Fruit fly (Drosophila melanogaster) whole organism, embryonic: ENCODE results near the gene CG5290.
A peak's percentile ranks its signal among the peaks of the same experiment; 100 is the strongest.

Experiments
- Asciz ChIP-seq: fragments of 200-800 bp; sonication (Bioruptor generic); optimal IDR thresholded peaks from 2 replicates; lab custom pipeline; 2017; ENCODE audit warnings: missing biosample characterization, mild to moderate bottlenecking, missing genetic modification characterization, missing genetic modification reagents
- CG1024 ChIP-seq: fragments of 200-800 bp; sonication (Bioruptor generic); IDR thresholded peaks from 2 replicates; pipeline ENCODE4 v1.3.6; 2022; ENCODE audit warnings: missing biosample characterization, missing genetic modification characterization
- CG10979 ChIP-seq: fragments of 200-800 bp; sonication (Bioruptor generic); optimal IDR thresholded peaks from 2 replicates; lab custom pipeline; 2018; ENCODE audit warnings: missing biosample characterization, mild to moderate bottlenecking, missing genetic modification characterization, moderate library complexity
- CG14441 ChIP-seq: fragments of 200-800 bp; sonication (Bioruptor generic); IDR thresholded peaks from 2 replicates; pipeline ENCODE4 v1.3.6; 2022; ENCODE audit warnings: missing biosample characterization, missing genetic modification characterization
- CG18619 ChIP-seq: fragments of 200-800 bp; sonication (Bioruptor generic); optimal IDR thresholded peaks from 3 replicates; lab custom pipeline; 2017; ENCODE audit warnings: missing biosample characterization, mild to moderate bottlenecking, missing genetic modification characterization
- CG4282 ChIP-seq: fragments of 200-800 bp; sonication (Bioruptor generic); optimal IDR thresholded peaks from 2 replicates; lab custom pipeline; 2016; ENCODE audit warnings: missing biosample characterization, missing genetic modification characterization
- CG4730 ChIP-seq: fragments of 200-800 bp; sonication (Bioruptor generic); IDR thresholded peaks from 2 replicates; pipeline ENCODE4 v1.3.6; 2022; ENCODE audit warnings: missing biosample characterization, missing genetic modification characterization
- CG7745 ChIP-seq: fragments of 200-800 bp; sonication (Bioruptor generic); optimal IDR thresholded peaks from 2 replicates; lab custom pipeline; 2018; ENCODE audit warnings: missing biosample characterization, mild to moderate bottlenecking, missing genetic modification characterization, moderate library complexity
- CG8290 ChIP-seq, 3 experiments: fragments of 200-800 bp; sonication (Bioruptor generic); optimal IDR thresholded peaks; 2 replicates each; lab custom pipeline; 2016 to 2019; ENCODE audit warnings: missing biosample characterization in 3 of 3, missing genetic modification characterization in 3 of 3, mild to moderate bottlenecking in 2 of 3, moderate library complexity in 1 of 3
- CG8388 ChIP-seq: fragments of 200-800 bp; sonication (Bioruptor generic); optimal IDR thresholded peaks from 2 replicates; lab custom pipeline; 2019; ENCODE audit warnings: missing biosample characterization, mild to moderate bottlenecking, missing genetic modification characterization, moderate library complexity
- CG9437 ChIP-seq: fragments of 200-800 bp; sonication (Bioruptor generic); optimal IDR thresholded peaks from 2 replicates; lab custom pipeline; 2018; ENCODE audit warnings: missing biosample characterization, mild to moderate bottlenecking, missing genetic modification characterization
- CG9727 ChIP-seq: fragments of 200-800 bp; sonication (Bioruptor generic); optimal IDR thresholded peaks from 3 replicates; lab custom pipeline; 2017; ENCODE audit warnings: missing biosample characterization, mild to moderate bottlenecking, missing genetic modification characterization
- CG9932 ChIP-seq: fragments of 200-800 bp; sonication (Bioruptor generic); IDR thresholded peaks from 2 replicates; pipeline ENCODE4 v1.3.6; 2022; ENCODE audit warnings: missing biosample characterization, missing genetic modification characterization
- CoRest ChIP-seq: fragments of 200-800 bp; sonication (Bioruptor generic); optimal IDR thresholded peaks from 3 replicates; lab custom pipeline; 2018; ENCODE audit warnings: missing biosample characterization, mild to moderate bottlenecking, missing genetic modification characterization, moderate library complexity
- Dll ChIP-seq: fragments of 200-800 bp; sonication (Bioruptor generic); IDR thresholded peaks from 4 replicates; pipeline ENCODE4 v1.3.6; 2022; ENCODE audit warnings: missing biosample characterization, missing genetic modification characterization; ENCODE audit not compliant: partially characterized antibody
- Drgx ChIP-seq: fragments of 200-800 bp; sonication (Bioruptor generic); IDR thresholded peaks from 2 replicates; pipeline ENCODE4 v1.3.6; 2022; ENCODE audit warnings: missing biosample characterization, missing genetic modification characterization
- Fer1 ChIP-seq: fragments of 200-800 bp; sonication (Bioruptor generic); optimal IDR thresholded peaks from 2 replicates; lab custom pipeline; 2017; ENCODE audit warnings: missing biosample characterization, mild to moderate bottlenecking, missing genetic modification characterization
- GATAe ChIP-seq: fragments of 200-800 bp; sonication (Bioruptor generic); conservative IDR thresholded peaks from 2 replicates; pipeline ENCODE4 v1.3.6; 2022; ENCODE audit warnings: missing biosample characterization, missing genetic modification characterization
- H15 ChIP-seq: fragments of 200-800 bp; sonication (Bioruptor generic); IDR thresholded peaks from 3 replicates; pipeline ENCODE4 v1.3.6; 2022; ENCODE audit warnings: missing biosample characterization, missing genetic modification characterization
- HLH3B ChIP-seq: fragments of 200-800 bp; sonication (Bioruptor generic); IDR thresholded peaks from 2 replicates; pipeline ENCODE4 v1.3.6; 2022; ENCODE audit warnings: missing biosample characterization, missing genetic modification characterization
- MTF-1 ChIP-seq: fragments of 200-800 bp; sonication (Bioruptor generic); optimal IDR thresholded peaks from 2 replicates; lab custom pipeline; 2018; ENCODE audit warnings: missing biosample characterization, mild to moderate bottlenecking, missing genetic modification characterization, borderline replicate concordance
- Pdp1 ChIP-seq, 2 experiments: fragments of 200-800 bp; sonication (Bioruptor generic); optimal IDR thresholded peaks; 3 replicates each; lab custom pipeline; 2016; ENCODE audit warnings: missing biosample characterization in 2 of 2, missing genetic modification characterization in 2 of 2, mild to moderate bottlenecking in 1 of 2, moderate library complexity in 1 of 2
- Six4 ChIP-seq: fragments of 200-800 bp; sonication (Bioruptor generic); optimal IDR thresholded peaks from 2 replicates; lab custom pipeline; 2016; ENCODE audit warnings: missing biosample characterization, missing genetic modification characterization
- Ssrp ChIP-seq: fragments of 200-800 bp; sonication (Bioruptor generic); optimal IDR thresholded peaks from 2 replicates; lab custom pipeline; 2018; ENCODE audit warnings: missing biosample characterization, mild to moderate bottlenecking, missing genetic modification characterization, moderate library complexity
- Stat92E ChIP-seq, 3 experiments: fragments of >200 bp in 2 of 3; fragments of 200-800 bp in 1 of 3; sonication (Bioruptor generic) in 1 of 3; optimal IDR thresholded peaks; 2 replicates each; lab custom pipeline; 2017 to 2019; ENCODE audit warnings: missing biosample characterization in 3 of 3, missing genetic modification characterization in 3 of 3, mild to moderate bottlenecking in 1 of 3, moderate library complexity in 1 of 3
- Usf ChIP-seq: fragments of 200-800 bp; sonication (Bioruptor generic); optimal IDR thresholded peaks from 2 replicates; lab custom pipeline; 2017; ENCODE audit warnings: missing genotype, missing biosample characterization, missing genetic modification characterization
- Vsx1 ChIP-seq: fragments of 200-800 bp; sonication (Bioruptor generic); optimal IDR thresholded peaks from 2 replicates; lab custom pipeline; 2017; ENCODE audit warnings: missing biosample characterization, mild to moderate bottlenecking, missing genetic modification characterization, missing genetic modification reagents
- amos ChIP-seq: fragments of 200-800 bp; sonication (Bioruptor generic); IDR thresholded peaks from 2 replicates; pipeline ENCODE4 v1.3.6; 2022; ENCODE audit warnings: missing biosample characterization, missing genetic modification characterization; ENCODE audit not compliant: partially characterized antibody
- bowl ChIP-seq: fragments of 200-800 bp; sonication (Bioruptor generic); IDR thresholded peaks from 2 replicates; pipeline ENCODE4 v1.3.6; 2022; ENCODE audit warnings: missing biosample characterization, missing genetic modification characterization
- chif ChIP-seq, 2 experiments: fragments of 200-800 bp; sonication (Bioruptor generic); optimal IDR thresholded peaks; 3 replicates each; lab custom pipeline; 2016; ENCODE audit warnings: missing biosample characterization in 2 of 2, missing genetic modification characterization in 2 of 2
- crc ChIP-seq: fragments of 200-800 bp; sonication (Bioruptor generic); optimal IDR thresholded peaks from 2 replicates; lab custom pipeline; 2016; ENCODE audit warnings: missing biosample characterization, missing genetic modification characterization
- crol ChIP-seq: fragments of 200-800 bp; sonication (Bioruptor generic); IDR thresholded peaks from 2 replicates; pipeline ENCODE4 v1.3.6; 2022; ENCODE audit warnings: missing biosample characterization, missing genetic modification characterization
- grn ChIP-seq: fragments of 200-800 bp; sonication (Bioruptor generic); optimal IDR thresholded peaks from 3 replicates; lab custom pipeline; 2017; ENCODE audit warnings: missing biosample characterization, missing genetic modification characterization
- klu ChIP-seq: fragments of 200-800 bp; sonication (Bioruptor generic); IDR thresholded peaks from 2 replicates; pipeline ENCODE4 v1.3.6; 2022; ENCODE audit warnings: missing biosample characterization, missing genetic modification characterization
- lab ChIP-seq: fragments of 200-800 bp; sonication (Bioruptor generic); optimal IDR thresholded peaks from 3 replicates; lab custom pipeline; 2017; ENCODE audit warnings: missing biosample characterization, missing genetic modification characterization, mild to moderate bottlenecking, moderate library complexity, missing genetic modification reagents
- lmd ChIP-seq: fragments of 200-800 bp; sonication (Bioruptor generic); IDR thresholded peaks from 2 replicates; pipeline ENCODE4 v1.3.6; 2022; ENCODE audit warnings: missing biosample characterization, missing genetic modification characterization
- nmo ChIP-seq: fragments of 200-800 bp; sonication (Bioruptor generic); optimal IDR thresholded peaks from 2 replicates; lab custom pipeline; 2018; ENCODE audit warnings: missing biosample characterization, mild to moderate bottlenecking, missing genetic modification characterization, moderate library complexity
- nom ChIP-seq: fragments of 200-800 bp; sonication (Bioruptor generic); optimal IDR thresholded peaks from 2 replicates; lab custom pipeline; 2017; ENCODE audit warnings: missing biosample characterization, missing genetic modification characterization, mild to moderate bottlenecking, moderate library complexity, missing genetic modification reagents
- oc ChIP-seq: fragments of 200-800 bp; sonication (Bioruptor generic); optimal IDR thresholded peaks from 2 replicates; lab custom pipeline; 2018; ENCODE audit warnings: missing biosample characterization, mild to moderate bottlenecking, missing genetic modification characterization, moderate library complexity
- pita ChIP-seq: fragments of 200-800 bp; sonication (Bioruptor generic); optimal IDR thresholded peaks from 2 replicates; lab custom pipeline; 2017; ENCODE audit warnings: missing biosample characterization, mild to moderate bottlenecking, missing genetic modification characterization
- pzg ChIP-seq: fragments of 200-800 bp; sonication (Bioruptor generic); optimal IDR thresholded peaks from 3 replicates; lab custom pipeline; 2018; ENCODE audit warnings: missing biosample characterization, mild to moderate bottlenecking, missing genetic modification characterization, moderate library complexity
- so ChIP-seq: fragments of 200-800 bp; sonication (Bioruptor generic); IDR thresholded peaks from 3 replicates; pipeline ENCODE4 v1.3.6; 2022; ENCODE audit warnings: missing biosample characterization, missing genetic modification characterization
- tin ChIP-seq: fragments of 200-800 bp; sonication (Bioruptor generic); optimal IDR thresholded peaks from 3 replicates; lab custom pipeline; 2016; ENCODE audit warnings: missing biosample characterization, missing genetic modification characterization
- tll ChIP-seq, 2 experiments: fragments of 200-800 bp in 1 of 2; fragments of >200 bp in 1 of 2; sonication (Bioruptor generic) in 1 of 2; optimal IDR thresholded peaks; 2 replicates each; lab custom pipeline; 2017 to 2019; ENCODE audit warnings: missing biosample characterization in 2 of 2, missing genetic modification characterization in 2 of 2, mild to moderate bottlenecking in 1 of 2, moderate library complexity in 1 of 2
- tna ChIP-seq: fragments of 200-800 bp; sonication (Bioruptor generic); IDR thresholded peaks from 2 replicates; pipeline ENCODE4 v1.3.6; 2022; ENCODE audit warnings: missing biosample characterization, missing genetic modification characterization; ENCODE audit not compliant: partially characterized antibody
- twi ChIP-seq: fragments of 200-800 bp; optimal IDR thresholded peaks from 2 replicates; lab custom pipeline; 2019; ENCODE audit warnings: missing biosample characterization, mild to moderate bottlenecking, missing genetic modification characterization, moderate library complexity
- wek ChIP-seq: fragments of 200-800 bp; sonication (Bioruptor generic); optimal IDR thresholded peaks from 3 replicates; lab custom pipeline; 2018; ENCODE audit warnings: missing biosample characterization, mild to moderate bottlenecking, missing genetic modification characterization, moderate library complexity

The CG5290 gene

dm6 chr3L:17907609-17908160 is 4.7 kb downstream of the CG5290 start, which contains the start of the genes Prestin and Wdr92 (continued):
- TF ChIP-seq amos = peak; percentile 83; the same call in 1 of the 2 replicates
- TF ChIP-seq bowl (GFP tag; lab: Robert Waterston, UW) = peak; percentile 26; the same call in 1 of the 2 replicates
- peak; percentile 32 for TF ChIP-seq Asciz (GFP tag; lab: Kevin White, UChicago)
- peak in 1 of 3 experiments; percentile 37 for TF ChIP-seq Stat92E (GFP tag; optimal IDR thresholded peaks at IDR 0.05; lab: Kevin White, UChicago)
- no peak; the same call in 2 of the 3 replicates for TF ChIP-seq so (GFP tag; lab: Robert Waterston, UW)
- no peak for TF ChIP-seq CG4730
- no peak for TF ChIP-seq oc (tag; lab: Kevin White, UChicago)
- TF ChIP-seq CoRest (tag; lab: Kevin White, UChicago) = peak; percentile 28
- TF ChIP-seq CG18619 (GFP tag; lab: Kevin White, UChicago) = peak; percentile 8
- no peak for TF ChIP-seq Six4 (GFP tag; lab: Kevin White, UChicago)
- no peak for TF ChIP-seq tll (GFP tag; optimal IDR thresholded peaks at IDR 0.05; lab: Kevin White, UChicago)
- TF ChIP-seq pzg (GFP tag; lab: Kevin White, UChicago) = peak; percentile 75
- TF ChIP-seq Fer1 (GFP tag; lab: Kevin White, UChicago) = peak; percentile 72
- no peak for TF ChIP-seq H15
- TF ChIP-seq twi (tag; lab: Kevin White, UChicago) = no peak
- no peak for TF ChIP-seq CG8388 (GFP tag; lab: Kevin White, UChicago)

- no peak for TF ChIP-seq lmd (GFP tag; lab: Robert Waterston, UW)
- no peak for TF ChIP-seq Dll (GFP tag; lab: Robert Waterston, UW)
- TF ChIP-seq crc = no peak
- peak; percentile 33 for TF ChIP-seq nom
- TF ChIP-seq CG4282 = no peak
- no peak for TF ChIP-seq CG9437 (GFP tag; lab: Kevin White, UChicago)
- TF ChIP-seq so (GFP tag; lab: Robert Waterston, UW) = no peak
- TF ChIP-seq HLH3B (GFP tag; lab: Robert Waterston, UW) = no peak
- no peak for TF ChIP-seq Vsx1 (GFP tag; lab: Kevin White, UChicago)
- TF ChIP-seq chif (GFP tag; optimal IDR thresholded peaks at IDR 0.05; lab: Kevin White, UChicago) = no peak
- TF ChIP-seq crol (GFP tag; lab: Robert Waterston, UW) = peak; percentile 36; the same call in 1 of the 2 replicates
- TF ChIP-seq Drgx (GFP tag; lab: Robert Waterston, UW) = peak; percentile 15; the same call in 1 of the 2 replicates
- TF ChIP-seq CG9727 = no peak
- peak; percentile 38; the same call in 1 of the 2 replicates for TF ChIP-seq CG14441 (GFP tag; lab: Robert Waterston, UW)
- no peak for TF ChIP-seq pita (GFP tag; lab: Kevin White, UChicago)
- no peak for TF ChIP-seq klu (GFP tag; lab: Robert Waterston, UW)
- no peak for TF ChIP-seq CG1024
- TF ChIP-seq CG7745 (tag; lab: Kevin White, UChicago) = no peak
- no peak for TF ChIP-seq tna
- TF ChIP-seq nmo = no peak
- TF ChIP-seq tin (GFP tag; lab: Kevin White, UChicago) = no peak
- TF ChIP-seq Usf (GFP tag; lab: Kevin White, UChicago) = no peak
Observed at dm6 chr3L:17905761-17906160, 6.6 kb downstream of the CG5290 start.

- TF ChIP-seq Pdp1 (GFP tag; optimal IDR thresholded peaks at IDR 0.05; lab: Kevin White, UChicago) (peak in 1 of 2 experiments; percentile 91), Ssrp (tag; lab: Kevin White, UChicago) (no peak), CG10979 (tag; lab: Kevin White, UChicago) (no peak), wek (GFP tag; lab: Kevin White, UChicago) (peak; percentile 81), lab (GFP tag; lab: Kevin White, UChicago) (peak; percentile 8), CG9932 (GFP tag; lab: Robert Waterston, UW) (peak; percentile 18; the same call in 1 of the 2 replicates), MTF-1 (GFP tag; lab: Kevin White, UChicago) (no peak), H15 (0 out of 3 replicates have a peak, but pooled peaks have one; percentile 16), GATAe (GFP tag; lab: Robert Waterston, UW) (peak; percentile 43; the same call in 1 of the 2 replicates), grn (GFP tag; lab: Kevin White, UChicago) (peak; percentile 64), CG8290 (GFP tag; optimal IDR thresholded peaks at IDR 0.05; lab: Kevin White, UChicago) (no peak), CG8290 (tag; optimal IDR thresholded peaks at IDR 0.05; lab: Kevin White, UChicago) (peak in 1 of 2 experiments; percentile 41)
Observed at dm6 chr3L:17904593-17904992, 7.8 kb downstream of the CG5290 start.
